Worm (Caenorhabditis elegans) whole organism, L4 larva: ENCODE measurements around the gene AH9.6.

ENCODE experiments used
- D1046.2 ChIP-seq: fragments of 200-800 bp; sonication (Bioruptor generic); IDR thresholded peaks from 2 replicates; pipeline ENCODE4 v1.3.6; 2022; ENCODE audit warnings: missing genetic modification characterization, missing compliant biosample characterization
- ZK546.5 ChIP-seq, 2 experiments: sonication (generic microtip); optimal IDR thresholded peaks; 2 replicates each; lab custom pipeline; 2017; ENCODE audit warnings: missing biosample characterization in 2 of 2, missing genetic modification characterization in 2 of 2
- aha-1 ChIP-seq: fragments of 150-350 bp; peaks from one replicate; lab custom pipeline; 2014; ENCODE audit warnings: missing biosample characterization, missing genetic modification characterization
- daf-16 ChIP-seq, 3 experiments: sonication (generic microtip); optimal IDR thresholded peaks; 2 replicates each; lab custom pipeline; 2016 to 2017; ENCODE audit warnings: missing genetic modification characterization in 3 of 3, missing genetic modification reagents in 3 of 3, mild to moderate bottlenecking in 2 of 3, missing compliant biosample characterization in 2 of 3, missing biosample characterization in 1 of 3, moderate library complexity in 1 of 3
- dmd-6 ChIP-seq: fragments of 200-800 bp; sonication (Bioruptor generic); IDR thresholded peaks from 2 replicates; pipeline ENCODE4 v1.3.6; 2022; ENCODE audit warnings: missing genetic modification reagents, missing genetic modification characterization, missing compliant biosample characterization
- dpl-1 ChIP-seq: fragments of 150-350 bp; optimal IDR thresholded peaks from 2 replicates; lab custom pipeline; 2014; ENCODE audit warnings: missing biosample characterization, missing genetic modification reagents, missing genetic modification characterization
- fkh-10 ChIP-seq: fragments of 150-350 bp; optimal IDR thresholded peaks from 2 replicates; lab custom pipeline; 2014; ENCODE audit warnings: missing biosample characterization, missing genetic modification reagents, missing genetic modification characterization
- hlh-30 ChIP-seq: sonication (generic microtip); optimal IDR thresholded peaks from 2 replicates; lab custom pipeline; 2017; ENCODE audit warnings: antibody characterized with exemption, mild to moderate bottlenecking, missing genetic modification characterization, missing compliant biosample characterization; ENCODE audit not compliant: insufficient read depth
- lir-3 ChIP-seq: sonication (generic microtip); optimal IDR thresholded peaks from 2 replicates; lab custom pipeline; 2016; ENCODE audit warnings: mild to moderate bottlenecking, missing genetic modification characterization, missing compliant biosample characterization
- madf-5 ChIP-seq, 2 experiments: fragments of 200-800 bp; sonication (Bioruptor generic); IDR thresholded peaks; 2 replicates each; pipeline ENCODE4 v1.3.6; 2022; ENCODE audit warnings: missing compliant biosample characterization in 2 of 2, missing genetic modification characterization in 2 of 2
- mxl-3 ChIP-seq: fragments of 200-800 bp; sonication (Bioruptor generic); optimal IDR thresholded peaks from 2 replicates; lab custom pipeline; 2018; ENCODE audit warnings: mild to moderate bottlenecking, missing genetic modification characterization, missing compliant biosample characterization
- nhr-28 ChIP-seq: fragments of 150-350 bp; optimal IDR thresholded peaks from 2 replicates; lab custom pipeline; 2014; ENCODE audit warnings: missing biosample characterization, missing genetic modification characterization
- nhr-48 ChIP-seq: sonication (generic microtip); optimal IDR thresholded peaks from 2 replicates; lab custom pipeline; 2016; ENCODE audit warnings: mild to moderate bottlenecking, missing genetic modification characterization, missing compliant biosample characterization
- nhr-77 ChIP-seq: fragments of 150-350 bp; optimal IDR thresholded peaks from 2 replicates; lab custom pipeline; 2014; ENCODE audit warnings: missing biosample characterization, missing genetic modification characterization
- pha-4 ChIP-seq, 2 experiments: fragments of 150-350 bp in 1 of 2; fragments of 200-800 bp in 1 of 2; sonication (Bioruptor generic) in 1 of 2; IDR thresholded peaks in 1 of 2; optimal IDR thresholded peaks in 1 of 2; 2 replicates each; pipeline versions ENCODE4 v1.3.6 to Lab custom; 2014 to 2022; ENCODE audit warnings: missing genetic modification characterization in 2 of 2, missing genetic modification reagents in 2 of 2, missing biosample characterization in 1 of 2, missing compliant biosample characterization in 1 of 2
- set-16 ChIP-seq: fragments of 200-800 bp; sonication (Bioruptor generic); IDR thresholded peaks from 2 replicates; pipeline ENCODE4 v1.3.6; 2022; ENCODE audit warnings: missing genetic modification reagents, missing genetic modification characterization, missing compliant biosample characterization
- tra-1 ChIP-seq: fragments of 200-800 bp; sonication (Bioruptor generic); IDR thresholded peaks from 2 replicates; pipeline ENCODE4 v1.3.6; 2022; ENCODE audit warnings: missing genetic modification reagents, missing genetic modification characterization, missing compliant biosample characterization
- zag-1 ChIP-seq: fragments of 150-350 bp; optimal IDR thresholded peaks from 2 replicates; lab custom pipeline; 2014; ENCODE audit warnings: missing biosample characterization, missing genetic modification characterization

AH9.6 gene

DNA sequence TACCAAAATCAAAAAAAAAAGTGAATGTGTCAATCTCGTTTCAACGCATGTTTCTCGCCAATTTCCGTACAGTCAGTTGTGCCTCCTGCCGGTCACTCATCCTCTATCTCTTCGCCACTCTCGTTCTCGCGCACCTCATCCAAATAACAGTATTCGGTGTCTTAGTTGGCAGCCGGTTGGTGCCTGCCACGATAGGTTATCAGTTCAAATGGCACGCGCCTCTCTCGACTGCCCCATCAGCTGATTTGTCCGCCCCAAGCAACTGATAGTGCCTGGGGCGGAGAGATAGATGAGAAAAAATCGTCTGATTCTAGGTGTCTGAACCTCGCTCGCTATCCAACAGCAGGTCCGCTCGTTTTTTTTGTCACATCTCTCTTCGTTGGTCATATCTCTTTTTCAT is 52.8 kb downstream of the AH9.6 start (continued):
- TF ChIP-seq ZK546.5 (tag; optimal IDR thresholded peaks at IDR 0.05; lab: Kevin White, UChicago): no peak
- TF ChIP-seq nhr-28: peak; percentile 86
- TF ChIP-seq dpl-1 (GFP tag; lab: Kevin White, UChicago): no peak
- no peak for TF ChIP-seq lir-3 (tag; lab: Kevin White, UChicago)
- no peak for TF ChIP-seq pha-4 (GFP tag; IDR thresholded peaks at IDR 0.05; lab: Robert Waterston, UW)
- TF ChIP-seq pha-4 (tag; optimal IDR thresholded peaks at IDR 0.05; lab: Kevin White, UChicago): no peak

ce11 chrX:2214454-2214853 is 53.5 kb downstream of the AH9.6 start:
- TF ChIP-seq zag-1 (tag; lab: Kevin White, UChicago): no peak
- TF ChIP-seq aha-1 (tag; lab: Kevin White, UChicago): peak; percentile 11
- no peak for TF ChIP-seq D1046.2 (GFP tag; lab: Robert Waterston, UW)
- TF ChIP-seq madf-5 (GFP tag; IDR thresholded peaks at IDR 0.05; lab: Robert Waterston, UW): no peak

- TF ChIP-seq nhr-28: peak; percentile 20
- TF ChIP-seq tra-1 (GFP tag; lab: Robert Waterston, UW): no peak
- TF ChIP-seq pha-4 (GFP tag; IDR thresholded peaks at IDR 0.05; lab: Robert Waterston, UW): no peak
- no peak for TF ChIP-seq pha-4 (tag; optimal IDR thresholded peaks at IDR 0.05; lab: Kevin White, UChicago)
- TF ChIP-seq daf-16 (GFP tag; optimal IDR thresholded peaks at IDR 0.05; lab: Kevin White, UChicago): no peak
- peak; percentile 93 for TF ChIP-seq daf-16 (tag; optimal IDR thresholded peaks at IDR 0.05; lab: Kevin White, UChicago)
- peak; percentile 16 for TF ChIP-seq hlh-30 (tag; lab: Kevin White, UChicago)
- peak; percentile 93 for TF ChIP-seq set-16 (GFP tag; lab: Robert Waterston, UW)
- TF ChIP-seq aha-1 (tag; lab: Kevin White, UChicago): peak; percentile 60
- no peak for TF ChIP-seq mxl-3 (GFP tag; lab: Kevin White, UChicago)
- no peak for TF ChIP-seq nhr-48
- no peak for TF ChIP-seq fkh-10 (GFP tag; lab: Kevin White, UChicago)
- TF ChIP-seq nhr-77 (tag; lab: Kevin White, UChicago): no peak
- TF ChIP-seq dmd-6 (GFP tag; lab: Robert Waterston, UW): no peak
- TF ChIP-seq, all 104 proteins: peak for 5
Measured at ce11 chrX:2213400-2214362, 54.3 kb downstream of the AH9.6 start.
